Worm (Caenorhabditis elegans): ENCODE results near the gene srg-13.

The srg-13 gene

ce11 chrIII:4649811-4650544, 22.1 kb upstream of the srg-13 start, which contains the start of gene ppm-2:
ppm-2 (plus strand) TSS chrIII:4650494.
- no peak for TF ChIP-seq nhr-2 (tag; optimal IDR thresholded peaks at IDR 0.05)
- TF ChIP-seq elt-3 (tag; optimal IDR thresholded peaks at IDR 0.05): no peak
- TF ChIP-seq tbx-8 (GFP tag; optimal IDR thresholded peaks at IDR 0.05): no peak
- TF ChIP-seq lin-13 (tag; optimal IDR thresholded peaks at IDR 0.05): no peak
- no peak for TF ChIP-seq ces-1 (GFP tag; optimal IDR thresholded peaks at IDR 0.05)
- TF ChIP-seq nhr-12 (tag; optimal IDR thresholded peaks at IDR 0.05): no peak
- no peak for TF ChIP-seq bed-3 (GFP tag; optimal IDR thresholded peaks at IDR 0.05)
- no peak for TF ChIP-seq zip-8 (tag; optimal IDR thresholded peaks at IDR 0.05)

ce11 chrIII:4653374-4653773, 18.7 kb upstream of the srg-13 start:
- TF ChIP-seq ceh-39 (tag; optimal IDR thresholded peaks at IDR 0.05): no peak

- TF ChIP-seq cnd-1 (tag; optimal IDR thresholded peaks at IDR 0.05) (no peak), flh-1 (GFP tag; optimal IDR thresholded peaks at IDR 0.05) (no peak), lin-13 (tag; optimal IDR thresholded peaks at IDR 0.05) (no peak), unc-62 (GFP tag; optimal IDR thresholded peaks at IDR 0.05) (no peak), lin-32 (GFP tag; optimal IDR thresholded peaks at IDR 0.05) (no peak), zip-8 (tag; optimal IDR thresholded peaks at IDR 0.05) (no peak), nhr-2 (tag; optimal IDR thresholded peaks at IDR 0.05) (no peak)
These were observed 18.1 kb upstream of the srg-13 start for ce11 chrIII:4653912-4654311.

- TF ChIP-seq hlh-1 (tag; optimal IDR thresholded peaks at IDR 0.05) (no peak), bed-3 (GFP tag; optimal IDR thresholded peaks at IDR 0.05) (no peak), elt-1 (tag; optimal IDR thresholded peaks at IDR 0.05; ENCODE audit: borderline replicate concordance, insufficient read depth) (no peak)
These were observed 16.6 kb upstream of the srg-13 start, which contains the start of gene T23F11.2 for ce11 chrIII:4655402-4655801. T23F11.2 (minus strand) TSS chrIII:4655502.

- TF ChIP-seq mep-1 (tag; optimal IDR thresholded peaks at IDR 0.05) (no peak), ces-1 (GFP tag; optimal IDR thresholded peaks at IDR 0.05) (peak; percentile 70)
These were observed 15.6 kb upstream of the srg-13 start for ce11 chrIII:4656415-4656814.

- TF ChIP-seq sem-2 (GFP tag; optimal IDR thresholded peaks at IDR 0.05): no peak
- peak; percentile 75 for TF ChIP-seq ces-1 (GFP tag; optimal IDR thresholded peaks at IDR 0.05)
- no peak for TF ChIP-seq hlh-1 (tag; optimal IDR thresholded peaks at IDR 0.05)
- TF ChIP-seq mab-5 (tag; optimal IDR thresholded peaks at IDR 0.05): no peak
- TF ChIP-seq ham-2 (GFP tag; optimal IDR thresholded peaks at IDR 0.05): no peak
- no peak for TF ChIP-seq elt-1 (tag; optimal IDR thresholded peaks at IDR 0.05; ENCODE audit: borderline replicate concordance, insufficient read depth)
- TF ChIP-seq unc-62 (GFP tag; optimal IDR thresholded peaks at IDR 0.05): no peak
These were observed 14.7 kb upstream of the srg-13 start for ce11 chrIII:4657386-4657785.

ce11 chrIII:4658384-4658844, 13.6 kb upstream of the srg-13 start, which contains the start of gene cdka-1:
cdka-1 (plus strand) TSS chrIII:4658794.
- peak; percentile 16 for TF ChIP-seq ces-1 (GFP tag; optimal IDR thresholded peaks at IDR 0.05)
- TF ChIP-seq elt-1 (tag; optimal IDR thresholded peaks at IDR 0.05; ENCODE audit: borderline replicate concordance, insufficient read depth): no peak

ce11 chrIII:4659426-4659825, 12.6 kb upstream of the srg-13 start:
- TF ChIP-seq nhr-2 (tag; optimal IDR thresholded peaks at IDR 0.05) (no peak), mab-5 (tag; optimal IDR thresholded peaks at IDR 0.05) (no peak), hlh-1 (tag; optimal IDR thresholded peaks at IDR 0.05) (no peak), drap-1 (GFP tag; optimal IDR thresholded peaks at IDR 0.05) (no peak), ham-2 (GFP tag; optimal IDR thresholded peaks at IDR 0.05) (no peak), nhr-28 (tag; optimal IDR thresholded peaks at IDR 0.05) (no peak), M03D4.4 (tag; optimal IDR thresholded peaks at IDR 0.05) (no peak), elt-1 (tag; optimal IDR thresholded peaks at IDR 0.05; ENCODE audit: borderline replicate concordance, insufficient read depth) (no peak), ceh-39 (tag; optimal IDR thresholded peaks at IDR 0.05) (no peak), lin-13 (tag; optimal IDR thresholded peaks at IDR 0.05) (no peak), zip-8 (tag; optimal IDR thresholded peaks at IDR 0.05) (no peak), blmp-1 (tag; optimal IDR thresholded peaks at IDR 0.05) (no peak), ces-1 (GFP tag; optimal IDR thresholded peaks at IDR 0.05) (no peak), unc-39 (tag; optimal IDR thresholded peaks at IDR 0.05) (no peak), nhr-12 (tag; optimal IDR thresholded peaks at IDR 0.05) (no peak), nhr-76 (tag; optimal IDR thresholded peaks at IDR 0.05) (no peak), unc-62 (GFP tag; optimal IDR thresholded peaks at IDR 0.05) (no peak)
